Fruit fly (Drosophila melanogaster): ENCODE measurements around the gene Rpn3.

Rpn3 gene

DNA sequence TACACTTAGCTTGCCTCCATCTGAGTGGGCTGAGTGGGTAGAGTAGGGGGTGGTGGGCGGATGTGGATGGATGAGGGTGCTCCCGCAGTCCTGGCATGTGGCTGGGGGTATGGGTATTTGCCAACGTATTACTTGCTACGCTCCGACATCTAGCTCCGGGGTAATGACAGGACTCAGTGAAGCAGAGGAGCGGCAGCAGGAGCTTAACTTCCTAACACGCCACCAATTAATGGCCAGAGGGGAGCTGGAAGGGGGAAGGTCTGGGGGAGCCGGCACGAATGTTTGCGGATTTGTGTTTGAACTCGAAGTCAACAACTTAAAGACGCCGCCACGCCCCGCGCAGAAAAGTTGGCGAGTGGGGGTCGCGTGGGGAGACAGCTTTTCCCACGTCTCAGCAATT is 33.3 kb upstream of the Rpn3 start:
- TF ChIP-seq tj (GFP tag; optimal IDR thresholded peaks at IDR 0.05) (no peak), CG7101 (tag; optimal IDR thresholded peaks at IDR 0.05) (no peak), CG1620 (GFP tag; optimal IDR thresholded peaks at IDR 0.05) (no peak), cnc (optimal IDR thresholded peaks at IDR 0.05) (no peak), CG14711 (tag; optimal IDR thresholded peaks at IDR 0.05) (no peak), CG33017 (tag; optimal IDR thresholded peaks at IDR 0.05) (no peak), CG5204 (GFP tag; optimal IDR thresholded peaks at IDR 0.05) (no peak), Crg-1 (GFP tag; optimal IDR thresholded peaks at IDR 0.05) (no peak), CG11617 (GFP tag; optimal IDR thresholded peaks at IDR 0.05) (no peak)

DNA sequence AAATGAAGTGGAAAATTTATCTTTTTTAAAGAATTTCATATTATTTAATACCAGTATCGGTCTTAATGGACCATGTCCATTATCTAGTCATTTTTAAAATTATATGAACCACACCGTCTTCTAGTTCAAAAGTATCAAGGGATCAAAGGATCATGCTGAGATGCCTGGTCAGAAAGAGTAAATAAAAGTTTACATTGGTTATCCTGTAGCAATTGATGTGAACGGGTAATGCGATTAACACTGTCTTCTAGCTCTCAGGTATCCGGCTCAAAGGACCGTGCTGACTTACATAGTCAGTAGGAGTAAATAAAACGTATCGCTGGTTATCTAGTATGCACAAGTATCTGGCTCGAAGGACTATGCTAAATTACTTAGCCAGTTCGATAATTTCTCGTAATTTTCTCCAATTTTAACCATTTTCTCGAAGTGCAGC is 32.4 kb upstream of the Rpn3 start:
- peak; percentile 53 for TF ChIP-seq CG5204 (GFP tag; optimal IDR thresholded peaks at IDR 0.05)
- TF ChIP-seq CG1620 (GFP tag; optimal IDR thresholded peaks at IDR 0.05) = no peak
- TF ChIP-seq CG12768 (GFP tag; optimal IDR thresholded peaks at IDR 0.05) = no peak
- no peak for TF ChIP-seq Clk (GFP tag; optimal IDR thresholded peaks at IDR 0.05)
- TF ChIP-seq bab1 (GFP tag; optimal IDR thresholded peaks at IDR 0.05) = no peak

- no peak for TF ChIP-seq Clk (GFP tag; optimal IDR thresholded peaks at IDR 0.05)
- no peak for TF ChIP-seq cic (GFP tag; optimal IDR thresholded peaks at IDR 0.05)
- TF ChIP-seq CG7045 (GFP tag; optimal IDR thresholded peaks at IDR 0.05) = no peak
- TF ChIP-seq CG33017 (tag; optimal IDR thresholded peaks at IDR 0.05) = no peak
- no peak for TF ChIP-seq CG1620 (GFP tag; optimal IDR thresholded peaks at IDR 0.05)
Measured at dm6 chr2L:19019640-19020039, 31.9 kb upstream of the Rpn3 start.

- TF ChIP-seq CG7045 (GFP tag; optimal IDR thresholded peaks at IDR 0.05) (peak; percentile 74), CG7101 (tag; optimal IDR thresholded peaks at IDR 0.05) (peak; percentile 72), CG11617 (GFP tag; optimal IDR thresholded peaks at IDR 0.05) (peak; percentile 71), CG14711 (tag; optimal IDR thresholded peaks at IDR 0.05) (peak; percentile 9), tj (GFP tag; optimal IDR thresholded peaks at IDR 0.05) (peak; percentile 1), Mnt (GFP tag; optimal IDR thresholded peaks at IDR 0.05) (peak; percentile 0), Clk (GFP tag; optimal IDR thresholded peaks at IDR 0.05) (peak; percentile 64), kay (GFP tag; ENCODE audit: borderline replicate concordance) (peak; percentile 54), pad (GFP tag; optimal IDR thresholded peaks at IDR 0.05) (peak; percentile 40), toe (GFP tag; optimal IDR thresholded peaks at IDR 0.05) (no peak), CG12768 (GFP tag; optimal IDR thresholded peaks at IDR 0.05) (peak; percentile 45), cic (GFP tag; optimal IDR thresholded peaks at IDR 0.05) (no peak), CG5204 (GFP tag; optimal IDR thresholded peaks at IDR 0.05) (peak; percentile 49), CG1620 (GFP tag; optimal IDR thresholded peaks at IDR 0.05) (no peak), bab1 (GFP tag; optimal IDR thresholded peaks at IDR 0.05) (no peak), CG33017 (tag; optimal IDR thresholded peaks at IDR 0.05) (peak; percentile 80)
Measured at dm6 chr2L:19021278-19022220, 30.0 kb upstream of the Rpn3 start.

DNA sequence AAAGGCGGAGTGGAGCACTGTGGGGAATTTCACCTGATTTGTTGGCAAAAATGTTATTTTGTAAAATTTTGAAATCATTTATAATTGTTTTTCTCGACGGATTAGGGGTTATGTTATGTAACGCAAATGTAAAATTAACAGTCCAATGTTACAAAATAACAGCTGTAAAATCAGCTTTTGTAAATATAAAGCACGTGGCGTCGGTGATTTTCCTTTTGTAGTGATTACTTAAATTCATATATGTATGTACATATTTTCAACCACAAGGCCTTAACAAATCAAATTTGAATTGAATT is 29.4 kb upstream of the Rpn3 start, which contains the start of gene CG15172:
TSS of gene CG15172 (plus strand) at position 197 of the 296 bp plus-strand sequence.
- TF ChIP-seq Mnt (GFP tag; optimal IDR thresholded peaks at IDR 0.05) (no peak), pad (GFP tag; optimal IDR thresholded peaks at IDR 0.05) (no peak)

DNA sequence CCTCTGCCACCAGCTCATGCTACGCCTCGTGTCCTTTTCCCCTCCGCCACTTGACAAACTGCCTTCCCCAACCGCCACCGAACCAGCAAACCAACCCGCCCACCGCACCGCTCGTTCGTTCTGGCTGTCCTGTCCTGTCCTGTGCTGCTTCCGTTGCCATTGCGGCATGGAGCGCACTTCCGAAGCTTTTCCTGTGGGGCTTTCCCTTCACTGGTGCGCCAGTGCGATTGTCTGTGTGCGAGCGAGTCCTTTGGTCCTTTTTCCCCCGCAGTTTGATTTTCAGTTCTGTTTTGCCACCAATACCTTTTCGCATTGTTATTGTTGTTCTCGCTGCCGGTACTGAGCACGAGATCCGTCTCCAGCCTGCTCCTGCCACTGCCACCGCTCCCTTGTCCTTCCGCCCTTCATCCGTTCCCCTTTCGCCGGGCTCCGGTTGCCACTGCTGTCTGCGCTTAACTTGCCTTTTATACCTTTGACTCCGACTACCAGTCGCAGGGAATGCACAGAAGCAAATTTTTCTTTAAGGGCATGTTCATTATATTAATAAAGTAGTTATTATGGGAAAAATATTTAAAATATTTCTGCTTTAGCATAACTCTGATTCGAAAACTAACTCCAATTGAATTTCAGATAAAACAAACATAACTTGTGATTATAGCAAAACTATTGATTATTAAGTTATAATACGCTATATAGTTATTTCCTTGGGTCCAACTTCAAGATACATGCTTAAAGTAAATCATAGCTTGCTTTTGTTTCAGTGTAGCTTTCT is 27.4 kb upstream of the Rpn3 start:
- TF ChIP-seq CG5204 (GFP tag; optimal IDR thresholded peaks at IDR 0.05) (peak; percentile 43), pad (GFP tag; optimal IDR thresholded peaks at IDR 0.05) (no peak), tj (GFP tag; optimal IDR thresholded peaks at IDR 0.05) (peak; percentile 10), CG11617 (GFP tag; optimal IDR thresholded peaks at IDR 0.05) (peak; percentile 13), Crg-1 (GFP tag; optimal IDR thresholded peaks at IDR 0.05) (no peak), Mnt (GFP tag; optimal IDR thresholded peaks at IDR 0.05) (no peak), CG7045 (GFP tag; optimal IDR thresholded peaks at IDR 0.05) (peak; percentile 8), Clk (GFP tag; optimal IDR thresholded peaks at IDR 0.05) (no peak), cic (GFP tag; optimal IDR thresholded peaks at IDR 0.05) (no peak), CG1620 (GFP tag; optimal IDR thresholded peaks at IDR 0.05) (no peak), ovo (GFP tag; optimal IDR thresholded peaks at IDR 0.05) (no peak), CG7101 (tag; optimal IDR thresholded peaks at IDR 0.05) (peak; percentile 8)

DNA sequence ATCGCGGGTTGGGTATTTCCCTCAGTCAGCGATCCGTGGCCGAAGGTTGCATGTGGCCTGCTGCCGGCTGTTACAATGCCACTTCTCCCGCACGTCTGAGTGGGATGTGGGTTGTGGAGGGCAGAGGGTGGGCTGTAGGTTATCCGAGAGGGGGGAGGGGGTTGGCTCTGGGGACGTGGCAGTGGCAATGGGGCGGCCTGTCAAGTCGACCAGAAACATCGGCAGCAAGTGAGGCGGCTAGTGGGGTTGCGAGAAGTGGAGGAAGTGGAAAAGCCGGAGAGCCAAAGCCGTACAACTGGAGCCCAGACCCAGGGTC is 26.9 kb upstream of the Rpn3 start:
- TF ChIP-seq CG12768 (GFP tag; optimal IDR thresholded peaks at IDR 0.05) = no peak
- TF ChIP-seq CG14711 (tag; optimal IDR thresholded peaks at IDR 0.05) = no peak
- no peak for TF ChIP-seq CG33017 (tag; optimal IDR thresholded peaks at IDR 0.05)
- TF ChIP-seq CG1620 (GFP tag; optimal IDR thresholded peaks at IDR 0.05) = no peak
- TF ChIP-seq toe (GFP tag; optimal IDR thresholded peaks at IDR 0.05) = no peak
- TF ChIP-seq Hr96 (GFP tag; optimal IDR thresholded peaks at IDR 0.05) = no peak
- no peak for TF ChIP-seq CG7045 (GFP tag; optimal IDR thresholded peaks at IDR 0.05)
- TF ChIP-seq pad (GFP tag; optimal IDR thresholded peaks at IDR 0.05) = no peak
- no peak for TF ChIP-seq Crg-1 (GFP tag; optimal IDR thresholded peaks at IDR 0.05)
- no peak for TF ChIP-seq ovo (GFP tag; optimal IDR thresholded peaks at IDR 0.05)
- no peak for TF ChIP-seq tj (GFP tag; optimal IDR thresholded peaks at IDR 0.05)
- no peak for TF ChIP-seq CG11617 (GFP tag; optimal IDR thresholded peaks at IDR 0.05)
